Fruit fly (Drosophila melanogaster): ENCODE data around the gene Srp54k.

DNA sequence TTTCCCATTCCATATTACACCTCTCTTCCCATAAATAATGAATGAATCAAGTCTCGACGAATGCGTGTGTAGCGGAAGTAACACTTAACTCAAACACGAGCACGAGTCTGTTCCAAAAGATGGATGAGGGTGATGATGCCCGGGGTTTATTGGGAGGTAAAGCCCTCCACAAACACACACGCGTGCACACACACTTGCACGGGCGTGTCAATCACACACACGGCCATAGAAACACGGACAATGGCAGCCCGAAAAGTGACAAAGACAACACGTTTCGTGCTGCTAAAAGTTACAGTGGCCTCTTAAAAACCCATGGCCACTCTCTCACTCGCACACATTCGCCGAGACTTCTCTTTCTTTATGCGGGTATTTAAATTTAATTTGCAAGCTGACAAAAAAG, 26.4 kb downstream of the Srp54k start:
- TF ChIP-seq h (optimal IDR thresholded peaks at IDR 0.05), result no peak
- no peak for TF ChIP-seq Myc (optimal IDR thresholded peaks at IDR 0.05)
- no peak for TF ChIP-seq Sin3A (optimal IDR thresholded peaks at IDR 0.05)
